Worm (Caenorhabditis elegans) whole organism, young adult: ENCODE results near the gene memb-2.

Experiments
- gei-17 ChIP-seq: fragments of 200-800 bp; sonication (Bioruptor generic); optimal IDR thresholded peaks from 2 replicates; lab custom pipeline; 2018; ENCODE audit warnings: mild to moderate bottlenecking, missing genetic modification characterization, missing compliant biosample characterization
- lin-35 ChIP-seq, 3 experiments: fragments of 150-350 bp in 2 of 3; sonication (generic microtip) in 1 of 3; optimal IDR thresholded peaks; 2 replicates each; lab custom pipeline; 2014 to 2018; ENCODE audit warnings: missing biosample characterization in 3 of 3, missing genetic modification characterization in 3 of 3, missing genetic modification reagents in 3 of 3
- mxl-1 ChIP-seq: sonication (generic microtip); optimal IDR thresholded peaks from 2 replicates; lab custom pipeline; 2016; ENCODE audit warnings: missing genetic modification characterization, missing compliant biosample characterization

- TF ChIP-seq mxl-1 (tag; lab: Kevin White, UChicago) = no peak
- no peak for TF ChIP-seq lin-35 (GFP tag; optimal IDR thresholded peaks at IDR 0.05; lab: Kevin White, UChicago)
- TF ChIP-seq gei-17 (GFP tag; lab: Kevin White, UChicago) = no peak
Observed at ce11 chrV:5630792-5631191, 10.9 kb upstream of the memb-2 start, which contains the start of gene acy-4.
